Worm (Caenorhabditis elegans) whole organism, late embryonic: ENCODE measurements around the gene ZK512.1.

Source experiments
- ceh-14 ChIP-seq: sonication (generic microtip); optimal IDR thresholded peaks from 2 replicates; lab custom pipeline; 2016; ENCODE audit warnings: missing genotype, missing genetic modification characterization, missing compliant biosample characterization
- nhr-11 ChIP-seq: fragments of 150-350 bp; optimal IDR thresholded peaks from 2 replicates; lab custom pipeline; 2014; ENCODE audit warnings: missing biosample characterization, missing genetic modification characterization

DNA sequence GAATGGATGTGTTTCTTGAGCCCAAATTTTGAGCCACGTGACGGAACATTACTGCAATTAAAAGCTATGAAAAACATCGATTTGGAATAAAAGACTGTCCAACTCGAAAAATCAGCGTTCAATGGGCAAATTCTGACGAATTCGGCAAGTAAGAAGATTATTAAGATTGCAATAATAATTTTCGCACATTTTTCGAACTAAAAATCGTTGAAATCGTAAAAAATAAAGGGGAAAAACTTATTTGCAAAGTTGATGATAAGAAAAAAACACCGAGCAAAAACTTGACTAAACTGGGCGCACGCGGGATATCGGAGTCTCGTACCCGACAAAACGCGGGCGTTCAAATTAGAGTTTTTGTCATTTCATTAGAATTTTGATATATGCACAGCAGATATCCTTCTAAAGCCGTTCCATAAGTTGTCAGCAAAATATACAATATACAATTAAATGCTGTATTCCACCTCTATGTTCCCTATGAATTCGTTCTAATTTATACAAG is 25.4 kb upstream of the ZK512.1 start, which contains the start of the genes mccc-2 and mrpl-44:
- TF ChIP-seq ceh-14 (tag; lab: Kevin White, UChicago) (no peak), nhr-11 (no peak)
